Worm (Caenorhabditis elegans) whole organism, midembryonic: Measurements from ENCODE around the gene C48B4.12.

ENCODE experiments used
- klf-2 ChIP-seq: fragments of 200-800 bp; sonication (Bioruptor generic); conservative IDR thresholded peaks from 2 replicates; pipeline ENCODE4 v1.3.6; 2022; ENCODE audit warnings: missing genetic modification reagents, missing genetic modification characterization, missing compliant biosample characterization
- med-1 ChIP-seq: sonication (generic microtip); optimal IDR thresholded peaks from 2 replicates; lab custom pipeline; 2017; ENCODE audit warnings: missing genetic modification characterization, mild to moderate bottlenecking, missing compliant biosample characterization, antibody characterized with exemption, missing genetic modification reagents; ENCODE audit not compliant: insufficient read depth
- ref-1 ChIP-seq: fragments of 200-800 bp; sonication (Bioruptor generic); conservative IDR thresholded peaks from 2 replicates; pipeline ENCODE4 v1.3.6; 2022; ENCODE audit warnings: missing genetic modification reagents, missing genetic modification characterization, missing compliant biosample characterization
- tab-1 ChIP-seq: fragments of 200-800 bp; sonication (Bioruptor generic); IDR thresholded peaks from 2 replicates; pipeline ENCODE4 v1.3.6; 2022; ENCODE audit warnings: missing genetic modification characterization, missing compliant biosample characterization
- ztf-23 ChIP-seq: fragments of 200-800 bp; sonication (Bioruptor generic); IDR thresholded peaks from 2 replicates; pipeline ENCODE4 v1.3.6; 2022; ENCODE audit warnings: missing genetic modification reagents, missing genetic modification characterization, missing compliant biosample characterization

ce11 chrIII:9615114-9615513, 18.0 kb downstream of the C48B4.12 start:
- TF ChIP-seq klf-2: no peak
- TF ChIP-seq med-1 (GFP tag; lab: Kevin White, UChicago): no peak
- no peak for TF ChIP-seq ref-1 (GFP tag; lab: Robert Waterston, UW)
- no peak for TF ChIP-seq tab-1 (GFP tag; lab: Robert Waterston, UW)
- no peak for TF ChIP-seq ztf-23
